Worm (Caenorhabditis elegans) whole organism, L1 larva: Measurements from ENCODE around the gene srd-44.
A peak's percentile ranks its signal among the peaks of the same experiment; 100 is the strongest.

Experiments
- C04F5.9 ChIP-seq: sonication (generic microtip); optimal IDR thresholded peaks from 2 replicates; lab custom pipeline; 2016; ENCODE audit warnings: missing genetic modification characterization, missing compliant biosample characterization
- Y116A8C.19 ChIP-seq: sonication (generic microtip); optimal IDR thresholded peaks from 2 replicates; lab custom pipeline; 2016; ENCODE audit warnings: missing compliant biosample characterization, missing genetic modification characterization, borderline replicate concordance
- alr-1 ChIP-seq: fragments of 200-800 bp; sonication (Bioruptor generic); optimal IDR thresholded peaks from 2 replicates; lab custom pipeline; 2018; ENCODE audit warnings: borderline replicate concordance, mild to moderate bottlenecking, missing genetic modification characterization, missing compliant biosample characterization
- aly-2 ChIP-seq: fragments of 150-350 bp; optimal IDR thresholded peaks from 2 replicates; lab custom pipeline; 2014; ENCODE audit warnings: missing biosample characterization, missing genetic modification characterization
- ama-1 ChIP-seq: fragments of 150-350 bp; optimal IDR thresholded peaks from 2 replicates; lab custom pipeline; 2014
- ceh-8 ChIP-seq: fragments of 200-800 bp; sonication (Bioruptor generic); optimal IDR thresholded peaks from 2 replicates; lab custom pipeline; 2018; ENCODE audit warnings: mild to moderate bottlenecking, missing genetic modification characterization, moderate library complexity, missing compliant biosample characterization
- ceh-82 ChIP-seq, 3 experiments: fragments of 150-350 bp in 1 of 3; sonication (generic microtip) in 2 of 3; optimal IDR thresholded peaks; 2 replicates each; lab custom pipeline; 2014 to 2017; ENCODE audit warnings: missing biosample characterization in 3 of 3, missing genetic modification characterization in 3 of 3
- ceh-88 ChIP-seq: fragments of 200-800 bp; sonication (Bioruptor generic); IDR thresholded peaks from 2 replicates; pipeline ENCODE4 v1.3.6; 2022; ENCODE audit warnings: missing genetic modification characterization, missing compliant biosample characterization
- ces-1 ChIP-seq: fragments of 150-350 bp; optimal IDR thresholded peaks from 2 replicates; lab custom pipeline; 2014; ENCODE audit warnings: missing biosample characterization, missing genetic modification reagents, missing genetic modification characterization
- dpl-1 ChIP-seq, 3 experiments: fragments of 150-350 bp in 2 of 3; sonication (generic microtip) in 1 of 3; optimal IDR thresholded peaks; 2 replicates each; lab custom pipeline; 2014 to 2017; ENCODE audit warnings: missing biosample characterization in 3 of 3, missing genetic modification characterization in 3 of 3, missing genetic modification reagents in 3 of 3
- dsc-1 ChIP-seq: sonication (generic microtip); optimal IDR thresholded peaks from 2 replicates; lab custom pipeline; 2016; ENCODE audit warnings: mild to moderate bottlenecking, missing genetic modification characterization, missing compliant biosample characterization
- efl-1 ChIP-seq, 4 experiments: fragments of 150-350 bp; optimal IDR thresholded peaks in 3 of 4; peaks in 1 of 4; 1 replicate in 1 of 4; 2 replicates in 3 of 4; lab custom pipeline; 2014; ENCODE audit warnings: missing biosample characterization in 2 of 4, missing genetic modification characterization in 2 of 4, missing genetic modification reagents in 2 of 4
- egl-27 ChIP-seq, 2 experiments: fragments of 150-350 bp in 1 of 2; sonication (generic microtip); optimal IDR thresholded peaks; 3 replicates each; lab custom pipeline; 2017 to 2018; ENCODE audit warnings: missing biosample characterization in 2 of 2, missing genetic modification characterization in 2 of 2, missing genetic modification reagents in 2 of 2
- elt-2 ChIP-seq: sonication (generic microtip); optimal IDR thresholded peaks from 2 replicates; lab custom pipeline; 2016; ENCODE audit warnings: missing genetic modification characterization, mild to moderate bottlenecking, inconsistent platforms, missing compliant biosample characterization, missing genetic modification reagents
- fkh-10 ChIP-seq: sonication (generic microtip); optimal IDR thresholded peaks from 2 replicates; lab custom pipeline; 2017; ENCODE audit warnings: missing biosample characterization, missing genetic modification reagents, missing genetic modification characterization
- fos-1 ChIP-seq: fragments of 150-350 bp; optimal IDR thresholded peaks from 2 replicates; lab custom pipeline; 2014; ENCODE audit warnings: missing biosample characterization, missing genetic modification characterization
- grh-1 ChIP-seq: fragments of 200-800 bp; sonication (Bioruptor generic); IDR thresholded peaks from 2 replicates; pipeline ENCODE4 v1.3.6; 2022; ENCODE audit warnings: missing genetic modification reagents, missing genetic modification characterization, missing compliant biosample characterization
- hlh-4 ChIP-seq: sonication (generic microtip); optimal IDR thresholded peaks from 2 replicates; lab custom pipeline; 2016; ENCODE audit warnings: mild to moderate bottlenecking, missing genetic modification characterization, missing compliant biosample characterization
- hpl-2 ChIP-seq: fragments of 150-350 bp; optimal IDR thresholded peaks from 2 replicates; lab custom pipeline; 2014; ENCODE audit warnings: missing biosample characterization, missing genetic modification reagents, missing genetic modification characterization
- irx-1 ChIP-seq: sonication (generic microtip); optimal IDR thresholded peaks from 2 replicates; lab custom pipeline; 2016; ENCODE audit warnings: missing genetic modification characterization, missing compliant biosample characterization
- isw-1 ChIP-seq: fragments of 200-800 bp; sonication (Bioruptor generic); IDR thresholded peaks from 2 replicates; pipeline ENCODE4 v1.3.6; 2022; ENCODE audit warnings: missing genetic modification characterization, missing compliant biosample characterization
- jun-1 ChIP-seq: fragments of 150-350 bp; optimal IDR thresholded peaks from 2 replicates; lab custom pipeline; 2014; ENCODE audit warnings: missing biosample characterization, missing genetic modification reagents, missing genetic modification characterization
- lin-14 ChIP-seq: fragments of 200-800 bp; sonication (Bioruptor generic); optimal IDR thresholded peaks from 2 replicates; lab custom pipeline; 2018; ENCODE audit warnings: mild to moderate bottlenecking, missing genetic modification characterization, moderate library complexity, missing compliant biosample characterization
- lin-15B ChIP-seq: fragments of 150-350 bp; sonication (generic microtip); optimal IDR thresholded peaks from 3 replicates; lab custom pipeline; 2014; ENCODE audit warnings: missing biosample characterization, missing genetic modification characterization
- lsy-2 ChIP-seq, 2 experiments: fragments of 150-350 bp; optimal IDR thresholded peaks; 2 replicates each; lab custom pipeline; 2014; ENCODE audit warnings: missing biosample characterization in 2 of 2, missing genetic modification characterization in 2 of 2
- mdl-1 ChIP-seq, 2 experiments: fragments of 150-350 bp; optimal IDR thresholded peaks; 2 replicates each; lab custom pipeline; 2014 to 2017; ENCODE audit warnings: missing biosample characterization in 2 of 2, missing genetic modification characterization in 2 of 2, inconsistent platforms in 1 of 2
- mef-2 ChIP-seq: fragments of 150-350 bp; optimal IDR thresholded peaks from 2 replicates; lab custom pipeline; 2014; ENCODE audit warnings: missing biosample characterization, missing genetic modification characterization
- nhr-20 ChIP-seq: sonication (generic microtip); optimal IDR thresholded peaks from 2 replicates; lab custom pipeline; 2016; ENCODE audit warnings: mild to moderate bottlenecking, missing genetic modification characterization, missing compliant biosample characterization
- nhr-76 ChIP-seq: sonication (generic microtip); optimal IDR thresholded peaks from 2 replicates; lab custom pipeline; 2017; ENCODE audit warnings: missing biosample characterization, missing genetic modification characterization
- nhr-77 ChIP-seq: fragments of 150-350 bp; optimal IDR thresholded peaks from 2 replicates; lab custom pipeline; 2014; ENCODE audit warnings: missing biosample characterization, missing genetic modification characterization
- nhr-84 ChIP-seq: sonication (generic microtip); optimal IDR thresholded peaks from 2 replicates; lab custom pipeline; 2017; ENCODE audit warnings: missing biosample characterization, missing genetic modification characterization
- pag-3 ChIP-seq: sonication (generic microtip); optimal IDR thresholded peaks from 2 replicates; lab custom pipeline; 2017; ENCODE audit warnings: missing genetic modification characterization, mild to moderate bottlenecking, missing compliant biosample characterization, antibody characterized with exemption, borderline replicate concordance; ENCODE audit not compliant: insufficient read depth
- snpc-4 ChIP-seq: fragments of 150-350 bp; optimal IDR thresholded peaks from 2 replicates; lab custom pipeline; 2014; ENCODE audit warnings: missing biosample characterization, missing genetic modification characterization
- snu-23 ChIP-seq: sonication (generic microtip); optimal IDR thresholded peaks from 2 replicates; lab custom pipeline; 2016; ENCODE audit warnings: missing genetic modification characterization, missing compliant biosample characterization
- sox-4 ChIP-seq: sonication (generic microtip); optimal IDR thresholded peaks from 2 replicates; lab custom pipeline; 2016; ENCODE audit warnings: missing genetic modification characterization, missing compliant biosample characterization
- sup-37 ChIP-seq: fragments of 200-800 bp; sonication (Bioruptor generic); optimal IDR thresholded peaks from 2 replicates; lab custom pipeline; 2018; ENCODE audit warnings: mild to moderate bottlenecking, missing genetic modification characterization, missing compliant biosample characterization
- swsn-7 ChIP-seq: sonication (generic microtip); optimal IDR thresholded peaks from 2 replicates; lab custom pipeline; 2016; ENCODE audit warnings: missing genetic modification characterization, missing compliant biosample characterization
- tbx-2 ChIP-seq: sonication (generic microtip); optimal IDR thresholded peaks from 2 replicates; lab custom pipeline; 2016; ENCODE audit warnings: missing genetic modification characterization, missing compliant biosample characterization
- tlp-1 ChIP-seq: fragments of 150-350 bp; optimal IDR thresholded peaks from 2 replicates; lab custom pipeline; 2014; ENCODE audit warnings: missing biosample characterization, missing genetic modification characterization
- unc-30 ChIP-seq: sonication (generic microtip); optimal IDR thresholded peaks from 2 replicates; lab custom pipeline; 2017; ENCODE audit warnings: missing biosample characterization, missing genetic modification characterization
- unc-98 ChIP-seq: fragments of 200-800 bp; sonication (Bioruptor generic); IDR thresholded peaks from 2 replicates; pipeline ENCODE4 v1.3.6; 2022; ENCODE audit warnings: missing genetic modification characterization, missing compliant biosample characterization
- xbp-1 ChIP-seq: sonication (generic microtip); optimal IDR thresholded peaks from 2 replicates; lab custom pipeline; 2016; ENCODE audit warnings: missing genetic modification characterization, missing compliant biosample characterization
- zag-1 ChIP-seq: fragments of 150-350 bp; optimal IDR thresholded peaks from 2 replicates; lab custom pipeline; 2014; ENCODE audit warnings: missing biosample characterization, missing genetic modification characterization

Gene srd-44

DNA sequence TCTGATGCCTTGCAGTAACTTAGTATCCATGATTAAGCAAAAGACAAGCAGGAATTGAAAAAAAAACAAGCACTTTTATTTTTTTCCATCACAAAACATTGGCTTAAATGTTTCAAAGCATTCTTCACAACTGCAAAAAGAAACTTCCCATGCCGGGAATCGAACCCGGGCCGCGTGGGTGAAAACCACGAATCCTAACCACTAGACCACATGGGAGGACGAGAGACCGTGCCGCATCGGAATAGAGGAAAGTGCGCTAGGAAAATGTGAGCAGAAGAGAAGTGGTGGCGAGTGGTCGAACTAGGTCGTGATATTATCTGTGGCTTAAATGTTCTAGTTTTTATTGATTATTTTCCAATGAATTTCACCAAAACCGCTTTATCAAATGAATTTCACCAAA lies 29.3 kb downstream of the srd-44 start (continued):
- TF ChIP-seq egl-27 (tag; optimal IDR thresholded peaks at IDR 0.05; lab: Kevin White, UChicago) = no peak
- no peak for TF ChIP-seq elt-2 (tag; lab: Kevin White, UChicago)
- no peak for TF ChIP-seq nhr-84 (tag; lab: Kevin White, UChicago)
- TF ChIP-seq snpc-4 (tag; lab: Kevin White, UChicago) = no peak
- TF ChIP-seq nhr-76 (tag; lab: Kevin White, UChicago) = no peak
- no peak for TF ChIP-seq ama-1 (lab: Kevin White, UChicago)
- no peak for TF ChIP-seq alr-1
- peak; percentile 73 for TF ChIP-seq snu-23
- no peak for TF ChIP-seq lin-15B
- peak; percentile 29 for TF ChIP-seq nhr-20 (tag; lab: Kevin White, UChicago)
- no peak for TF ChIP-seq xbp-1
- no peak for TF ChIP-seq aly-2 (tag; lab: Kevin White, UChicago)
- no peak for TF ChIP-seq pag-3 (tag; lab: Kevin White, UChicago)
- TF ChIP-seq efl-1 (optimal IDR thresholded peaks at IDR 0.05; lab: Kevin White, UChicago) = peak in 1 of 2 experiments; percentile 11
- TF ChIP-seq efl-1 (GFP tag; optimal IDR thresholded peaks at IDR 0.05 in 1 of 2; lab: Kevin White, UChicago) = no peak
- no peak for TF ChIP-seq mef-2
- TF ChIP-seq ceh-88 (GFP tag; lab: Robert Waterston, UW) = peak; percentile 22; the same call in 1 of the 2 replicates
- peak; percentile 24 for TF ChIP-seq swsn-7 (tag; lab: Kevin White, UChicago)
- no peak for TF ChIP-seq zag-1
- no peak for TF ChIP-seq jun-1 (tag; lab: Kevin White, UChicago)
- TF ChIP-seq unc-98 = no peak
- no peak for TF ChIP-seq C04F5.9 (tag; lab: Kevin White, UChicago)
- no peak for TF ChIP-seq fos-1 (tag; lab: Kevin White, UChicago)
- peak; percentile 26 for TF ChIP-seq tbx-2 (tag; lab: Kevin White, UChicago)

DNA sequence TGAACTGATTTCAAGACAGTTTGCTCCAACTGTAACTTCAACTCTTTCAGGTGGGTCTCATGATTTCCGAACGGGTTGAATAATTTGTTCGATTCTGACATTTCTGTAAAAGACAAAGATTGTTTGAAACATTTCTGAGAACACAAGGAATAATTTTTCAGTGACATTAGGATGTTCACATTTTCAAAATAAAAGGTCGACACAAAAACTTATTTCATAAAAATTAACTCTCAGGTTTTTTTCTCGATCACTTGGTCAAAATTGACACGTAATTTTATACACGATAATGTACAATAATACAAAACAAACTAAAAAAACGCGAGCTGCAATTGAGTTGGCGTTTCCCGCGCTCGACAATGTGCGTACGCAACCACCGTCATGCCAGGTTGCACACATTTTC lies 33.1 kb downstream of the srd-44 start, which contains the start of gene rif-1.2:
Gene rif-1.2, minus strand, starts transcription at position 101 of the 400 bp plus-strand sequence.
- TF ChIP-seq C04F5.9 (tag; lab: Kevin White, UChicago) (no peak), sox-4 (no peak), egl-27 (tag; optimal IDR thresholded peaks at IDR 0.05; lab: Kevin White, UChicago) (no peak), lin-15B (no peak), tlp-1 (tag; lab: Kevin White, UChicago) (no peak), fkh-10 (GFP tag; lab: Kevin White, UChicago) (no peak), snu-23 (no peak), isw-1 (no peak), hpl-2 (GFP tag; lab: Kevin White, UChicago) (no peak), mdl-1 (tag; optimal IDR thresholded peaks at IDR 0.05; lab: Kevin White, UChicago) (no peak)

DNA sequence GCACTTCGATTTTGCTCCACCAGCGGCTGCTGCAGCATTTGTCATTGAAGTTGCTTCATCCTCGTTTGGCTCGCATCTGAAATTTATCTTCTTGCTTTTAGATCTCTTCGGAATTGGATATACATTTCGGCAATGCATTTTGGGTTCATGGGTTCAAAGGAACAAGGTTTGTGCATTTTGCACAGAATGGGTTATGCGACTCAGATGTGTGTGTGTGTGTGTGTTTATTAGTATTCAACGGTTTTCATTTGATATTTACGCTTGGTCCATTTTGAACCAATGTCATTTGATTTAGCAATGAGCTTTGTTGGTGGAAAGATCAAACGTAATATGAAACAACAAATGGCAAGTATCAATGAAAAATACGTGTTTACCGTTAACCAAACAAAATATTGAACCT lies 37.5 kb downstream of the srd-44 start:
- TF ChIP-seq fos-1 (tag; lab: Kevin White, UChicago) (no peak), hlh-4 (tag; lab: Kevin White, UChicago) (no peak), grh-1 (GFP tag; lab: Robert Waterston, UW) (no peak), irx-1 (no peak), nhr-77 (tag; lab: Kevin White, UChicago) (no peak), lsy-2 (tag; optimal IDR thresholded peaks at IDR 0.05; lab: Kevin White, UChicago) (no peak), ceh-88 (GFP tag; lab: Robert Waterston, UW) (no peak), egl-27 (tag; optimal IDR thresholded peaks at IDR 0.05; lab: Kevin White, UChicago) (no peak), ces-1 (GFP tag; lab: Kevin White, UChicago) (no peak), nhr-20 (tag; lab: Kevin White, UChicago) (no peak), zag-1 (no peak), dsc-1 (tag; lab: Kevin White, UChicago) (no peak)
- TF ChIP-seq, all 84 proteins: peak for 0

DNA sequence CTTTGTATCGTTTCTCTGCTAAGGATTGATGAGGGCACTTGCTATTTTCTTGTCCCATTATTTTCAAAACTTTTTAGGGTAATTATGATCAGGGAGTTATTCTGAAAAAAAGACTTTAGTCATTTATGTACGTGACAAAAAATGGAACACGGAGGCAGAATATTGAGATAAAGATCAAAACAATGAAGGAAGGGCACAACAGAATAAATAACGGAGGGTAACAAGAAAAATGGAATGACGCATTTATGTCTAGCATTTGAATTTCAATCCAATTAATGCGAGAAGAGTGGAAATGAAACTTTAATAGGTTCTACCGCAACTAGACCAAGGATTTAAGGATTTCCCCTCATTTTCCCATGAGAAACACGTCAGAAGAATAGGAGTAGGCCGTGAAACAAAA lies 40.1 kb downstream of the srd-44 start, which contains the start of gene glb-13:
Gene glb-13, minus strand, starts transcription at position 101 of the 400 bp plus-strand sequence.
- TF ChIP-seq sox-4 (no peak), fkh-10 (GFP tag; lab: Kevin White, UChicago) (no peak), dpl-1 (GFP tag; optimal IDR thresholded peaks at IDR 0.05; lab: Kevin White, UChicago) (no peak), ceh-82 (tag; optimal IDR thresholded peaks at IDR 0.05; lab: Kevin White, UChicago) (no peak), ceh-8 (GFP tag; lab: Kevin White, UChicago) (no peak), isw-1 (no peak), irx-1 (no peak), lin-14 (GFP tag; lab: Kevin White, UChicago) (no peak), Y116A8C.19 (tag; lab: Kevin White, UChicago) (no peak), C04F5.9 (tag; lab: Kevin White, UChicago) (no peak), egl-27 (tag; optimal IDR thresholded peaks at IDR 0.05; lab: Kevin White, UChicago) (no peak), unc-30 (tag; lab: Kevin White, UChicago) (no peak), nhr-76 (tag; lab: Kevin White, UChicago) (no peak), ceh-88 (GFP tag; lab: Robert Waterston, UW) (no peak), sup-37 (no peak)
